Worm (Caenorhabditis elegans) whole organism, midembryonic: ENCODE results near the gene grd-8.

ENCODE experiments used
- T22C8.4 ChIP-seq: fragments of 200-800 bp; sonication (Bioruptor generic); IDR thresholded peaks from 2 replicates; pipeline ENCODE4 v1.3.6; 2022; ENCODE audit warnings: missing genetic modification characterization, missing compliant biosample characterization
- cog-1 ChIP-seq: sonication (generic microtip); optimal IDR thresholded peaks from 2 replicates; lab custom pipeline; 2016; ENCODE audit warnings: missing genetic modification characterization, missing compliant biosample characterization
- flt-1 ChIP-seq: fragments of 200-800 bp; sonication (Bioruptor generic); IDR thresholded peaks from 2 replicates; pipeline ENCODE4 v1.3.6; 2022; ENCODE audit warnings: missing genetic modification characterization, missing compliant biosample characterization
- klf-2 ChIP-seq: fragments of 200-800 bp; sonication (Bioruptor generic); conservative IDR thresholded peaks from 2 replicates; pipeline ENCODE4 v1.3.6; 2022; ENCODE audit warnings: missing genetic modification reagents, missing genetic modification characterization, missing compliant biosample characterization
- med-1 ChIP-seq: sonication (generic microtip); optimal IDR thresholded peaks from 2 replicates; lab custom pipeline; 2017; ENCODE audit warnings: missing genetic modification characterization, mild to moderate bottlenecking, missing compliant biosample characterization, antibody characterized with exemption, missing genetic modification reagents; ENCODE audit not compliant: insufficient read depth
- ref-1 ChIP-seq: fragments of 200-800 bp; sonication (Bioruptor generic); conservative IDR thresholded peaks from 2 replicates; pipeline ENCODE4 v1.3.6; 2022; ENCODE audit warnings: missing genetic modification reagents, missing genetic modification characterization, missing compliant biosample characterization
- tab-1 ChIP-seq: fragments of 200-800 bp; sonication (Bioruptor generic); IDR thresholded peaks from 2 replicates; pipeline ENCODE4 v1.3.6; 2022; ENCODE audit warnings: missing genetic modification characterization, missing compliant biosample characterization
- ztf-23 ChIP-seq: fragments of 200-800 bp; sonication (Bioruptor generic); IDR thresholded peaks from 2 replicates; pipeline ENCODE4 v1.3.6; 2022; ENCODE audit warnings: missing genetic modification reagents, missing genetic modification characterization, missing compliant biosample characterization
- ztf-29 ChIP-seq: fragments of 200-800 bp; sonication (Bioruptor generic); IDR thresholded peaks from 2 replicates; pipeline ENCODE4 v1.3.6; 2022; ENCODE audit warnings: missing genetic modification reagents, missing genetic modification characterization, missing compliant biosample characterization

The grd-8 gene

DNA sequence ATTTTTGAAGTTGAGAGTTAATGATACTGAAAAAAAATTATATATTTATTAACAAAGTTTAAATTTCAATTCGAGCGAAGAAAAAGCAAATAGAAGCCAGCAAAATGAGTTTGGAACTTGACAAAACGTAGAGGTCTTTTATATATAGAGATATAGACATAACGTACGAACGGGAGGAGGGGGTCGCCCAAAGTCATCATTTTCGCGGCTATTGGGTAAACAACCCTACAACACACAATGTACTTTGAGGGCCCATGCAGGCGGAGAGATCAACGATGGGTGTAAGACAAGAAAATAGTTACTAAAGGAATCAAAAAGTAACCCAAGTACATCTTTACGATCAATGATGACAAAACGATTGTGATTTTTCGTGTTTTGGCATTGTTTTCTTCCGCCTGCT, 30.6 kb upstream of the grd-8 start, which contains the start of gene ZK742.4:
Gene ZK742.4, minus strand, starts transcription at position 35 of the 400 bp plus-strand sequence.
- TF ChIP-seq T22C8.4 = no peak
- no peak for TF ChIP-seq klf-2
- no peak for TF ChIP-seq med-1 (GFP tag; lab: Kevin White, UChicago)
- no peak for TF ChIP-seq tab-1 (GFP tag; lab: Robert Waterston, UW)
- no peak for TF ChIP-seq ztf-23 (GFP tag; lab: Robert Waterston, UW)

ce11 chrV:7814601-7815000, 27.7 kb upstream of the grd-8 start, which contains the start of gene ZK742.6:
TSS of gene ZK742.6 (minus strand) at chrV:7814942.
- TF ChIP-seq tab-1 (GFP tag; lab: Robert Waterston, UW) (no peak), flt-1 (GFP tag; lab: Robert Waterston, UW) (no peak), ztf-23 (GFP tag; lab: Robert Waterston, UW) (no peak), klf-2 (no peak), T22C8.4 (no peak), ztf-29 (no peak), cog-1 (tag; lab: Kevin White, UChicago) (no peak), ref-1 (GFP tag; lab: Robert Waterston, UW) (no peak), med-1 (GFP tag; lab: Kevin White, UChicago) (no peak)

DNA sequence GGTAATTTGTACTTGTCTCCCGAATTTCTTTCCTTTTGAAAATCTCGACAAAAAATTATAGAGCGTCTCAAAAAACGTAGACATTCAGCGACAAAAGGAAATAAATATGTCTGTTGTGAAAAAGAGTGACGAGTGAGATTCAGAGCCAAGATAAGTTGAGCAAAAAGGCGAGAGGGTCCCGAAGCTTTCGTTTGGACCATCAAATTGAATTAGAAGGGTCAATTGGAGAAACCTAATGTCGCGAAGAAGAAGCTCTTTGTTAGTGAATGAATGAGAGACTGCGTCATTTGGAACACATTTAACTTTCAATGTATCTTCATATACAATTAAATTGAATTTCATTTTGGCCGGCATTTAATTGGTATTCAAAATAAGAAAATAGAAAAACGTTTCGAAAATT, 25.8 kb upstream of the grd-8 start:
- TF ChIP-seq tab-1 (GFP tag; lab: Robert Waterston, UW) (no peak), ztf-23 (GFP tag; lab: Robert Waterston, UW) (no peak), ref-1 (GFP tag; lab: Robert Waterston, UW) (no peak), flt-1 (GFP tag; lab: Robert Waterston, UW) (no peak), cog-1 (tag; lab: Kevin White, UChicago) (no peak), ztf-29 (no peak), med-1 (GFP tag; lab: Kevin White, UChicago) (no peak), T22C8.4 (no peak)

- TF ChIP-seq klf-2 (no peak), ztf-29 (no peak), tab-1 (GFP tag; lab: Robert Waterston, UW) (no peak), ztf-23 (GFP tag; lab: Robert Waterston, UW) (no peak), med-1 (GFP tag; lab: Kevin White, UChicago) (no peak), ref-1 (GFP tag; lab: Robert Waterston, UW) (no peak), T22C8.4 (no peak), cog-1 (tag; lab: Kevin White, UChicago) (no peak), flt-1 (GFP tag; lab: Robert Waterston, UW) (no peak)
Observed at ce11 chrV:7819585-7819984, 22.7 kb upstream of the grd-8 start.

- TF ChIP-seq tab-1 (GFP tag; lab: Robert Waterston, UW) = no peak
- no peak for TF ChIP-seq klf-2
- no peak for TF ChIP-seq ztf-29
- no peak for TF ChIP-seq ztf-23 (GFP tag; lab: Robert Waterston, UW)
- TF ChIP-seq T22C8.4 = no peak
- no peak for TF ChIP-seq cog-1 (tag; lab: Kevin White, UChicago)
- no peak for TF ChIP-seq flt-1 (GFP tag; lab: Robert Waterston, UW)
- TF ChIP-seq med-1 (GFP tag; lab: Kevin White, UChicago) = no peak
- no peak for TF ChIP-seq ref-1 (GFP tag; lab: Robert Waterston, UW)
Observed at ce11 chrV:7820270-7820669, 22.1 kb upstream of the grd-8 start, which contains the start of gene lbp-4. TSS of gene lbp-4 (plus strand) at chrV:7820578.

ce11 chrV:7822655-7823054, 19.7 kb upstream of the grd-8 start:
- TF ChIP-seq T22C8.4 = no peak
- no peak for TF ChIP-seq tab-1 (GFP tag; lab: Robert Waterston, UW)
- TF ChIP-seq cog-1 (tag; lab: Kevin White, UChicago) = no peak
- no peak for TF ChIP-seq klf-2
- TF ChIP-seq ztf-29 = no peak
- no peak for TF ChIP-seq med-1 (GFP tag; lab: Kevin White, UChicago)
- TF ChIP-seq flt-1 (GFP tag; lab: Robert Waterston, UW) = no peak
- TF ChIP-seq ztf-23 (GFP tag; lab: Robert Waterston, UW) = no peak
- TF ChIP-seq ref-1 (GFP tag; lab: Robert Waterston, UW) = no peak

ce11 chrV:7824138-7824537, 18.2 kb upstream of the grd-8 start:
- no peak for TF ChIP-seq flt-1 (GFP tag; lab: Robert Waterston, UW)
- TF ChIP-seq klf-2 = no peak
- TF ChIP-seq cog-1 (tag; lab: Kevin White, UChicago) = no peak
- TF ChIP-seq ref-1 (GFP tag; lab: Robert Waterston, UW) = no peak
- TF ChIP-seq T22C8.4 = no peak
- TF ChIP-seq ztf-23 (GFP tag; lab: Robert Waterston, UW) = no peak
- no peak for TF ChIP-seq ztf-29
- TF ChIP-seq tab-1 (GFP tag; lab: Robert Waterston, UW) = no peak

- TF ChIP-seq ztf-23 (GFP tag; lab: Robert Waterston, UW) (no peak), klf-2 (no peak), cog-1 (tag; lab: Kevin White, UChicago) (no peak), tab-1 (GFP tag; lab: Robert Waterston, UW) (no peak), med-1 (GFP tag; lab: Kevin White, UChicago) (no peak), T22C8.4 (no peak), flt-1 (GFP tag; lab: Robert Waterston, UW) (no peak), ref-1 (GFP tag; lab: Robert Waterston, UW) (no peak), ztf-29 (no peak)
Observed at ce11 chrV:7825836-7826235, 16.5 kb upstream of the grd-8 start.

ce11 chrV:7826362-7826761, 16.0 kb upstream of the grd-8 start:
- TF ChIP-seq cog-1 (tag; lab: Kevin White, UChicago) = no peak
- no peak for TF ChIP-seq ztf-29
- no peak for TF ChIP-seq ztf-23 (GFP tag; lab: Robert Waterston, UW)
- TF ChIP-seq ref-1 (GFP tag; lab: Robert Waterston, UW) = no peak
- no peak for TF ChIP-seq klf-2
- no peak for TF ChIP-seq T22C8.4
- TF ChIP-seq med-1 (GFP tag; lab: Kevin White, UChicago) = no peak
- no peak for TF ChIP-seq flt-1 (GFP tag; lab: Robert Waterston, UW)
- no peak for TF ChIP-seq tab-1 (GFP tag; lab: Robert Waterston, UW)

DNA sequence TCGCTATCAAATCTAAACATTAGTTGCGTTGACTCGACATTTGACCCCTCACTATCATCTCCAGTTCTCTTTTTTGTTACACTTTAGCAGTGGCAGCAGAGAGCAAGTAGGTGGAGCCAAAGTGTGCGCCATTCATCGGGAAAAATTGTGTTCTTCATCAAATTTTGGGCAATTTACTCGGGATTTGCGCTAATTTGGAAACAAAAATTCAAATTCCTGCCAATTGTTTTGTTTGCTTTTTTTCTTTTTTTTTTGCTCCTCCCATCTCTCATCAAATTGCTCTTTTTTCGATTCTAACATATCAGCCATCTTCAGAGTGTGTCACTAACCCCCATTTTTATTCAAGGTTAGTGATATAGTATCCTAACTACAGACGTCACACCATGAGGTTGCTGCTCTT, 15.4 kb upstream of the grd-8 start, which contains the start of gene mig-6:
Gene mig-6, plus strand, starts transcription at position 301 of the 400 bp plus-strand sequence.
- no peak for TF ChIP-seq med-1 (GFP tag; lab: Kevin White, UChicago)
- TF ChIP-seq ztf-23 (GFP tag; lab: Robert Waterston, UW) = no peak
- no peak for TF ChIP-seq ztf-29
- TF ChIP-seq cog-1 (tag; lab: Kevin White, UChicago) = no peak
- no peak for TF ChIP-seq T22C8.4
- no peak for TF ChIP-seq flt-1 (GFP tag; lab: Robert Waterston, UW)
- TF ChIP-seq ref-1 (GFP tag; lab: Robert Waterston, UW) = no peak
- TF ChIP-seq tab-1 (GFP tag; lab: Robert Waterston, UW) = no peak
- no peak for TF ChIP-seq klf-2
